Worm (Caenorhabditis elegans) whole organism, L2 larva: Measurements from ENCODE around the gene T15B7.14.

Experiments
- blmp-1 ChIP-seq: sonication (generic microtip); optimal IDR thresholded peaks from 2 replicates; lab custom pipeline; 2017; ENCODE audit warnings: missing genetic modification characterization, mild to moderate bottlenecking, missing compliant biosample characterization, antibody characterized with exemption, moderate library complexity; ENCODE audit not compliant: insufficient read depth
- ceh-82 ChIP-seq: fragments of 150-350 bp; optimal IDR thresholded peaks from 2 replicates; lab custom pipeline; 2014; ENCODE audit warnings: missing biosample characterization, missing genetic modification characterization
- elt-1 ChIP-seq: fragments of 150-350 bp; optimal IDR thresholded peaks from 2 replicates; lab custom pipeline; 2014; ENCODE audit warnings: missing biosample characterization, missing genetic modification characterization
- fos-1 ChIP-seq: fragments of 150-350 bp; optimal IDR thresholded peaks from 2 replicates; lab custom pipeline; 2014; ENCODE audit warnings: missing biosample characterization, missing genetic modification characterization
- lin-39 ChIP-seq: fragments of 150-350 bp; optimal IDR thresholded peaks from 2 replicates; lab custom pipeline; 2014; ENCODE audit warnings: missing biosample characterization, missing genetic modification reagents, missing genetic modification characterization
- mdl-1 ChIP-seq, 2 experiments: fragments of 150-350 bp in 1 of 2; sonication (generic microtip) in 1 of 2; optimal IDR thresholded peaks; 2 replicates each; lab custom pipeline; 2017; ENCODE audit warnings: missing biosample characterization in 2 of 2, missing genetic modification characterization in 2 of 2
- nhr-11 ChIP-seq: fragments of 150-350 bp; optimal IDR thresholded peaks from 2 replicates; lab custom pipeline; 2014; ENCODE audit warnings: missing biosample characterization, missing genetic modification characterization
- nhr-237 ChIP-seq: fragments of 150-350 bp; optimal IDR thresholded peaks from 2 replicates; lab custom pipeline; 2014; ENCODE audit warnings: missing biosample characterization, missing genetic modification characterization
- nhr-77 ChIP-seq: fragments of 150-350 bp; optimal IDR thresholded peaks from 2 replicates; lab custom pipeline; 2014; ENCODE audit warnings: missing biosample characterization, missing genetic modification characterization
- skn-1 ChIP-seq: sonication (generic microtip); optimal IDR thresholded peaks from 2 replicates; lab custom pipeline; 2017; ENCODE audit warnings: missing biosample characterization, missing genetic modification characterization
- sma-3 ChIP-seq: sonication (generic microtip); optimal IDR thresholded peaks from 2 replicates; lab custom pipeline; 2016; ENCODE audit warnings: missing genetic modification reagents, missing genetic modification characterization, missing compliant biosample characterization
- snpc-4 ChIP-seq: fragments of 150-350 bp; optimal IDR thresholded peaks from 2 replicates; lab custom pipeline; 2014; ENCODE audit warnings: missing biosample characterization, missing genetic modification characterization
- unc-62 ChIP-seq: fragments of 150-350 bp; optimal IDR thresholded peaks from 2 replicates; lab custom pipeline; 2014; ENCODE audit warnings: missing biosample characterization, missing genetic modification reagents, missing genetic modification characterization
- ztf-4 ChIP-seq: fragments of 150-350 bp; optimal IDR thresholded peaks from 2 replicates; lab custom pipeline; 2014; ENCODE audit warnings: missing biosample characterization, missing genetic modification characterization

- TF ChIP-seq blmp-1 (tag; lab: Kevin White, UChicago) = no peak
- no peak for TF ChIP-seq nhr-11 (tag; lab: Kevin White, UChicago)
- TF ChIP-seq snpc-4 = no peak
- TF ChIP-seq ceh-82 (tag; lab: Kevin White, UChicago) = no peak
- TF ChIP-seq unc-62 = no peak
- TF ChIP-seq fos-1 (tag; lab: Kevin White, UChicago) = no peak
- TF ChIP-seq nhr-237 (tag; lab: Kevin White, UChicago) = no peak
- TF ChIP-seq sma-3 (GFP tag; lab: Kevin White, UChicago) = no peak
- TF ChIP-seq elt-1 = no peak
- TF ChIP-seq lin-39 = no peak
- TF ChIP-seq ztf-4 (tag; lab: Kevin White, UChicago) = no peak
- no peak for TF ChIP-seq mdl-1 (tag; optimal IDR thresholded peaks at IDR 0.05; lab: Kevin White, UChicago)
- no peak for TF ChIP-seq skn-1 (tag; lab: Kevin White, UChicago)
- no peak for TF ChIP-seq nhr-77 (tag; lab: Kevin White, UChicago)
Observed at ce11 chrV:6808962-6809361, 26.2 kb downstream of the T15B7.14 start, which contains the start of gene dmsr-16.
